Fruit fly (Drosophila melanogaster): Measurements from ENCODE around the gene daed.
A peak's percentile ranks its signal among the peaks of the same experiment; 100 is the strongest.

The daed gene

dm6 chr2L:2200136-2201036 lies 15.7 kb downstream of the daed start (continued):
- TF ChIP-seq PHDP (tag; optimal IDR thresholded peaks at IDR 0.05): no peak
- no peak for TF ChIP-seq luna (GFP tag; optimal IDR thresholded peaks at IDR 0.05)
- TF ChIP-seq gt (GFP tag; IDR thresholded peaks at IDR 0.05): no peak
- TF ChIP-seq tap (tag; optimal IDR thresholded peaks at IDR 0.05): no peak
- peak; percentile 91 for TF ChIP-seq sd (tag; optimal IDR thresholded peaks at IDR 0.05)
- no peak for TF ChIP-seq schlank (tag; optimal IDR thresholded peaks at IDR 0.05)
- TF ChIP-seq CG6175 (GFP tag; IDR thresholded peaks at IDR 0.05): no peak
- no peak for TF ChIP-seq Dek (tag; optimal IDR thresholded peaks at IDR 0.05)
- no peak for TF ChIP-seq CG8944 (GFP tag; optimal IDR thresholded peaks at IDR 0.05)
- TF ChIP-seq tna (GFP tag; IDR thresholded peaks at IDR 0.05; ENCODE audit: partially characterized antibody): no peak
- no peak for TF ChIP-seq pzg (GFP tag; optimal IDR thresholded peaks at IDR 0.05)
- no peak for TF ChIP-seq exex (tag; optimal IDR thresholded peaks at IDR 0.05)
- no peak for TF ChIP-seq Kr (GFP tag; optimal IDR thresholded peaks at IDR 0.05)
- no peak for TF ChIP-seq eve (GFP tag; optimal IDR thresholded peaks at IDR 0.05)
- no peak for TF ChIP-seq CG3407 (GFP tag; optimal IDR thresholded peaks at IDR 0.05)
- no peak for TF ChIP-seq CG6683 (GFP tag; optimal IDR thresholded peaks at IDR 0.05)
- no peak for TF ChIP-seq CG31441 (GFP tag; IDR thresholded peaks at IDR 0.05)
- peak; percentile 58 for TF ChIP-seq Med (GFP tag)
- no peak for TF ChIP-seq Hr39 (optimal IDR thresholded peaks at IDR 0.05)
- TF ChIP-seq Hand (GFP tag; optimal IDR thresholded peaks at IDR 0.05): no peak
- no peak for TF ChIP-seq CG3847 (GFP tag; IDR thresholded peaks at IDR 0.05)
- no peak for TF ChIP-seq Mrtf (GFP tag; IDR thresholded peaks at IDR 0.05)
- TF ChIP-seq CG1647 (GFP tag; optimal IDR thresholded peaks at IDR 0.05): no peak
- TF ChIP-seq D19B (GFP tag; optimal IDR thresholded peaks at IDR 0.05): no peak
- no peak for TF ChIP-seq MESR4 (GFP tag; optimal IDR thresholded peaks at IDR 0.05)
- no peak for TF ChIP-seq CG10979 (tag; optimal IDR thresholded peaks at IDR 0.05)
- TF ChIP-seq bsh (GFP tag; optimal IDR thresholded peaks at IDR 0.05): peak in 1 of 2 experiments; percentile 7
- no peak for TF ChIP-seq Mad (GFP tag; optimal IDR thresholded peaks at IDR 0.05)
- TF ChIP-seq knrl (GFP tag; IDR thresholded peaks at IDR 0.05; ENCODE audit: partially characterized antibody): no peak

DNA sequence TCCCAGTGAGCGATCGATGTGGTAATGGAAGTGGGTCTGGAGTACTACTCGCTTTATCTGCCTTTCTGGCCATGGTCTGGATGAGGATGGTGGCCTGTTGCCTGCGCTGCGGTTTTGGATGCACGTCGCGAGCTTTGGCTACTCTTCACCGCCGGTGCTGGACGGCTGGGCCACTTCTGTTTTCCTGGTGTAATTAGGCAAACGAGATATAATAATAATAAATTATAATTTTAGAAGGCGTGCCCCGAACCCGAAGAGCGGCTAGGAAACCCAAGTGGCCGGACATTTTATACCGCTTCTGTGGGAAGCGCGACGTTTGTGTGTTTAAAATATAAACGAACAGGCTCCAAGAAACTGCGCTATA lies 16.7 kb downstream of the daed start:
- TF ChIP-seq CG11695 (GFP tag; IDR thresholded peaks at IDR 0.05) (no peak), CG10274 (GFP tag; optimal IDR thresholded peaks at IDR 0.05) (no peak), CG6254 (GFP tag; optimal IDR thresholded peaks at IDR 0.05) (no peak), CG43689 (GFP tag; IDR thresholded peaks at IDR 0.05) (no peak), Chrac-16 (GFP tag; optimal IDR thresholded peaks at IDR 0.05) (no peak), corto (GFP tag; optimal IDR thresholded peaks at IDR 0.05) (peak; percentile 69), CkIIα-i1 (GFP tag; IDR thresholded peaks at IDR 0.05) (no peak), zfh1 (GFP tag; IDR thresholded peaks at IDR 0.05) (no peak), CG15479 (GFP tag; optimal IDR thresholded peaks at IDR 0.05) (no peak), nom (GFP tag; optimal IDR thresholded peaks at IDR 0.05) (peak; percentile 42), CG6683 (GFP tag; optimal IDR thresholded peaks at IDR 0.05) (no peak)
